Fruit fly (Drosophila melanogaster) whole organism, embryonic: ENCODE measurements around the gene CG42486.

Experiments used
- CG11695 ChIP-seq: fragments of 200-800 bp; sonication (Bioruptor generic); IDR thresholded peaks from 3 replicates; pipeline ENCODE4 v1.3.6; 2022; ENCODE audit warnings: missing biosample characterization, missing genetic modification characterization
- CG4820 ChIP-seq: fragments of 200-800 bp; sonication (Bioruptor generic); optimal IDR thresholded peaks from 3 replicates; lab custom pipeline; 2016; ENCODE audit warnings: missing biosample characterization, missing genetic modification characterization
- Mes4 ChIP-seq: fragments of 200-800 bp; sonication (Bioruptor generic); optimal IDR thresholded peaks from 2 replicates; lab custom pipeline; 2016; ENCODE audit warnings: missing biosample characterization, missing genetic modification characterization
- fd96Cb ChIP-seq: fragments of 200-800 bp; sonication (Bioruptor generic); optimal IDR thresholded peaks from 2 replicates; lab custom pipeline; 2018; ENCODE audit warnings: missing biosample characterization, mild to moderate bottlenecking, missing genetic modification characterization, moderate library complexity
- ken ChIP-seq: fragments of 200-800 bp; sonication (Bioruptor generic); IDR thresholded peaks from 3 replicates; pipeline ENCODE4 v1.3.6; 2022; ENCODE audit warnings: missing biosample characterization, missing genetic modification characterization
- nerfin-1 ChIP-seq: fragments of 200-800 bp; sonication (Bioruptor generic); optimal IDR thresholded peaks from 3 replicates; lab custom pipeline; 2019; ENCODE audit warnings: missing biosample characterization, mild to moderate bottlenecking, missing genetic modification characterization, moderate library complexity

DNA sequence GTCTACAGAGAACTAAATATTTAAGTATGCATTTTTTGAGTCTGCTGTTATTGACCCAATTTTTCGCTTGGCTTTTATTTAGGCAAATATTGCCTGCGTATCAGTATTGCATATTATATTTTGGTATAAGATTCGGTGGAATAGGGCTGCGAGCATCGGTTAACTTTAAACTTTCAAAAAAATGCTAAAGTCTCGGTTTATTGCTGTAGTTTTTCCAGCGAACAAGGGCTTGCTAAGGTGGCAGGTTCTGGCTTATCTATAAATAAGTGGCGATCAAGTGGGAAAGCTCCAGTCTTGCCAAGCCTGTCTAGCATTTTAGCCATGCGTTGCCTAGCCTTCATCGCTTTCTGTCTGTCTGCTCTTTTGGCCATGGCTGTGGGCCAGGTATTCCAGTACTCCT lies 2.5 kb upstream of the CG42486 start, which contains the start of gene CG31704:
- no peak for TF ChIP-seq CG4820
- TF ChIP-seq nerfin-1 (tag; lab: Kevin White, UChicago) = no peak
- TF ChIP-seq fd96Cb (tag; lab: Kevin White, UChicago) = no peak
- no peak for TF ChIP-seq ken (GFP tag; lab: Robert Waterston, UW)
- no peak for TF ChIP-seq CG11695 (GFP tag; lab: Robert Waterston, UW)
- no peak for TF ChIP-seq Mes4 (GFP tag; lab: Kevin White, UChicago)
